Worm (Caenorhabditis elegans) whole organism, late embryonic: ENCODE data around the gene clec-238.

Experiments
- K02D7.2 ChIP-seq: sonication (generic microtip); optimal IDR thresholded peaks from 2 replicates; lab custom pipeline; 2017; ENCODE audit warnings: mild to moderate bottlenecking, missing genetic modification characterization, missing compliant biosample characterization
- ceh-34 ChIP-seq: sonication (generic microtip); optimal IDR thresholded peaks from 2 replicates; lab custom pipeline; 2016; ENCODE audit warnings: mild to moderate bottlenecking, missing genetic modification characterization, missing compliant biosample characterization
- pros-1 ChIP-seq: fragments of 150-350 bp; optimal IDR thresholded peaks from 2 replicates; lab custom pipeline; 2014; ENCODE audit warnings: missing biosample characterization, missing genetic modification reagents, missing genetic modification characterization
- unc-86 ChIP-seq: sonication (generic microtip); optimal IDR thresholded peaks from 2 replicates; lab custom pipeline; 2016; ENCODE audit warnings: missing genetic modification characterization, missing compliant biosample characterization

DNA sequence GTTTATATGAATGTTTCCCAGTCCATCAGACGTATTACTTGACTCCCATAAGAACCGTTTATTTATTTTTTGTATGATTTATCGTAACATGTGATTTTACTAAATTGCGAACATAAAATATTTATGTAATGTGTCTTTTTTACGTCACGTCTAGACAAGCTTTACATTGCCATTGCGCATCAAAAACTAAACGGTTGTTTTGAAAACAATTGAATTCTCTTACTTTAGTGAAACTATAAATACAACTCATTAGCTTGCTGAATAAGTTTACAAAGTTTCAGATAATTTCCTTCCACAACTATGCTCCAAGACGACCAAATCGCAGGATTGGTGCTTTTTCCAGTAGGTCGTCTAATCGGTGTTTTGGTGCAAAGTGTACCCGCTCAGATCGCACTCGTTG lies 23.3 kb downstream of the clec-238 start, which contains the start of gene srx-54:
- no peak for TF ChIP-seq unc-86 (tag; lab: Kevin White, UChicago)
- TF ChIP-seq ceh-34 (tag; lab: Kevin White, UChicago): no peak
- TF ChIP-seq K02D7.2 (tag; lab: Kevin White, UChicago): no peak
- TF ChIP-seq pros-1 (tag; lab: Kevin White, UChicago): no peak
